Worm (Caenorhabditis elegans): ENCODE data around the gene mdt-8.

ce11 chrII:11484600-11484999, 49.0 kb downstream of the mdt-8 start:
- TF ChIP-seq blmp-1 (tag; optimal IDR thresholded peaks at IDR 0.05) (no peak), nhr-237 (tag; optimal IDR thresholded peaks at IDR 0.05) (no peak), ztf-11 (tag; optimal IDR thresholded peaks at IDR 0.05) (peak; percentile 58), nhr-76 (tag; optimal IDR thresholded peaks at IDR 0.05) (no peak), sem-2 (GFP tag; optimal IDR thresholded peaks at IDR 0.05) (peak; percentile 94), elt-3 (tag; optimal IDR thresholded peaks at IDR 0.05) (no peak), snpc-4 (tag; optimal IDR thresholded peaks at IDR 0.05) (no peak), nhr-12 (tag; optimal IDR thresholded peaks at IDR 0.05) (no peak), lin-13 (tag; optimal IDR thresholded peaks at IDR 0.05) (peak; percentile 81), pha-4 (tag; optimal IDR thresholded peaks at IDR 0.05) (peak; percentile 66), lsy-2 (tag; optimal IDR thresholded peaks at IDR 0.05) (peak; percentile 84), ces-1 (GFP tag; optimal IDR thresholded peaks at IDR 0.05) (no peak)
